Fruit fly (Drosophila melanogaster) whole organism, embryonic: ENCODE measurements around the gene Mgat4b.

ENCODE experiments used
- BtbVII ChIP-seq: fragments of 200-800 bp; sonication (Bioruptor generic); optimal IDR thresholded peaks from 3 replicates; lab custom pipeline; 2017; ENCODE audit warnings: missing biosample characterization, mild to moderate bottlenecking, missing genetic modification characterization
- CG10321 ChIP-seq: fragments of 200-800 bp; sonication (Bioruptor generic); IDR thresholded peaks from 2 replicates; pipeline ENCODE4 v1.3.6; 2022; ENCODE audit warnings: missing biosample characterization, missing genetic modification characterization
- CG10959 ChIP-seq: fragments of 200-800 bp; sonication (Bioruptor generic); IDR thresholded peaks from 2 replicates; pipeline ENCODE4 v1.3.6; 2022; ENCODE audit warnings: missing biosample characterization, missing genetic modification characterization
- CG10979 ChIP-seq: fragments of 200-800 bp; sonication (Bioruptor generic); optimal IDR thresholded peaks from 2 replicates; lab custom pipeline; 2018; ENCODE audit warnings: missing biosample characterization, mild to moderate bottlenecking, missing genetic modification characterization, moderate library complexity
- CG12219 ChIP-seq: fragments of 200-800 bp; sonication (Bioruptor generic); optimal IDR thresholded peaks from 3 replicates; lab custom pipeline; 2018; ENCODE audit warnings: missing biosample characterization, mild to moderate bottlenecking, missing genetic modification characterization
- CG12391 ChIP-seq: fragments of 200-800 bp; sonication (Bioruptor generic); optimal IDR thresholded peaks from 3 replicates; lab custom pipeline; 2018; ENCODE audit warnings: missing biosample characterization, mild to moderate bottlenecking, missing genetic modification characterization, moderate library complexity
- CG12659 ChIP-seq: fragments of 200-800 bp; sonication (Bioruptor generic); optimal IDR thresholded peaks from 3 replicates; lab custom pipeline; 2017; ENCODE audit warnings: mild to moderate bottlenecking, missing biosample characterization, missing genetic modification reagents, missing genetic modification characterization
- CG12942 ChIP-seq: fragments of 200-800 bp; sonication (Bioruptor generic); optimal IDR thresholded peaks from 3 replicates; lab custom pipeline; 2016; ENCODE audit warnings: missing biosample characterization, missing genetic modification characterization
- CG13424 ChIP-seq: fragments of 200-800 bp; sonication (Bioruptor generic); optimal IDR thresholded peaks from 2 replicates; lab custom pipeline; 2019; ENCODE audit warnings: missing biosample characterization, mild to moderate bottlenecking, missing genetic modification characterization, moderate library complexity
- CG15514 ChIP-seq: fragments of 200-800 bp; sonication (Bioruptor generic); optimal IDR thresholded peaks from 3 replicates; lab custom pipeline; 2017; ENCODE audit warnings: missing biosample characterization, missing genetic modification characterization, mild to moderate bottlenecking, moderate library complexity, missing genetic modification reagents
- CG15696 ChIP-seq: fragments of 200-800 bp; sonication (Bioruptor generic); optimal IDR thresholded peaks from 2 replicates; lab custom pipeline; 2019; ENCODE audit warnings: missing biosample characterization, mild to moderate bottlenecking, missing genetic modification characterization, moderate library complexity
- CG17359 ChIP-seq: fragments of 200-800 bp; sonication (Bioruptor generic); optimal IDR thresholded peaks from 3 replicates; lab custom pipeline; 2018; ENCODE audit warnings: missing biosample characterization, mild to moderate bottlenecking, missing genetic modification characterization, moderate library complexity
- CG17361 ChIP-seq: fragments of 200-800 bp; sonication (Bioruptor generic); IDR thresholded peaks from 3 replicates; pipeline ENCODE4 v1.3.6; 2022; ENCODE audit warnings: missing biosample characterization, missing genetic modification characterization
- CG17912 ChIP-seq: fragments of 200-800 bp; sonication (Bioruptor generic); optimal IDR thresholded peaks from 2 replicates; lab custom pipeline; 2018; ENCODE audit warnings: missing biosample characterization, mild to moderate bottlenecking, missing genetic modification characterization
- CG2678 ChIP-seq: fragments of 200-800 bp; sonication (Bioruptor generic); optimal IDR thresholded peaks from 3 replicates; lab custom pipeline; 2019; ENCODE audit warnings: missing biosample characterization, mild to moderate bottlenecking, missing genetic modification characterization, moderate library complexity
- CG31388 ChIP-seq: fragments of 200-800 bp; sonication (Bioruptor generic); optimal IDR thresholded peaks from 2 replicates; lab custom pipeline; 2016; ENCODE audit warnings: missing biosample characterization, missing genetic modification characterization
- CG42726 ChIP-seq: fragments of 200-800 bp; sonication (Bioruptor generic); IDR thresholded peaks from 2 replicates; pipeline ENCODE4 v1.3.6; 2022; ENCODE audit warnings: missing biosample characterization, missing genetic modification characterization; ENCODE audit not compliant: partially characterized antibody
- CG4360 ChIP-seq: fragments of 200-800 bp; sonication (Bioruptor generic); IDR thresholded peaks from 2 replicates; pipeline ENCODE4 v1.3.6; 2022; ENCODE audit warnings: missing biosample characterization, missing genetic modification characterization
- CG5953 ChIP-seq: fragments of 200-800 bp; sonication (Bioruptor generic); IDR thresholded peaks from 2 replicates; pipeline ENCODE4 v1.3.6; 2022; ENCODE audit warnings: missing biosample characterization, missing genetic modification characterization
- CG7786 ChIP-seq: fragments of 200-800 bp; sonication (Bioruptor generic); optimal IDR thresholded peaks from 2 replicates; lab custom pipeline; 2016; ENCODE audit warnings: missing biosample characterization, missing genetic modification characterization
- CG8089 ChIP-seq: fragments of 200-800 bp; sonication (Bioruptor generic); optimal IDR thresholded peaks from 3 replicates; lab custom pipeline; 2016; ENCODE audit warnings: missing biosample characterization, missing genetic modification characterization
- CG8388 ChIP-seq: fragments of 200-800 bp; sonication (Bioruptor generic); optimal IDR thresholded peaks from 2 replicates; lab custom pipeline; 2019; ENCODE audit warnings: missing biosample characterization, mild to moderate bottlenecking, missing genetic modification characterization, moderate library complexity
- Dek ChIP-seq: fragments of 200-800 bp; sonication (Bioruptor generic); optimal IDR thresholded peaks from 3 replicates; lab custom pipeline; 2019; ENCODE audit warnings: missing biosample characterization, mild to moderate bottlenecking, missing genetic modification characterization, moderate library complexity
- Dip2 ChIP-seq: fragments of 200-800 bp; sonication (Bioruptor generic); IDR thresholded peaks from 2 replicates; pipeline ENCODE4 v1.3.6; 2022; ENCODE audit warnings: missing biosample characterization, missing genetic modification characterization
- Lim3 ChIP-seq: fragments of 200-800 bp; sonication (Bioruptor generic); IDR thresholded peaks from 2 replicates; pipeline ENCODE4 v1.3.6; 2022; ENCODE audit warnings: missing biosample characterization, missing genetic modification characterization
- MTF-1 ChIP-seq: fragments of 200-800 bp; sonication (Bioruptor generic); optimal IDR thresholded peaks from 2 replicates; lab custom pipeline; 2018; ENCODE audit warnings: missing biosample characterization, mild to moderate bottlenecking, missing genetic modification characterization, borderline replicate concordance
- NC2α ChIP-seq: fragments of 200-800 bp; sonication (Bioruptor generic); optimal IDR thresholded peaks from 2 replicates; lab custom pipeline; 2016; ENCODE audit warnings: missing biosample characterization, missing genetic modification characterization
- Nf-YA ChIP-seq: fragments of 200-800 bp; sonication (Bioruptor generic); IDR thresholded peaks from 2 replicates; pipeline ENCODE4 v1.3.6; 2022; ENCODE audit warnings: missing biosample characterization, missing genetic modification characterization
- Nf-YB ChIP-seq: fragments of 200-800 bp; sonication (Bioruptor generic); optimal IDR thresholded peaks from 3 replicates; lab custom pipeline; 2019; ENCODE audit warnings: missing biosample characterization, mild to moderate bottlenecking, missing genetic modification characterization, moderate library complexity
- Oaz ChIP-seq: fragments of 200-800 bp; sonication (Bioruptor generic); IDR thresholded peaks from 2 replicates; pipeline ENCODE4 v1.3.6; 2022; ENCODE audit warnings: missing biosample characterization, missing genetic modification characterization
- Sox100B ChIP-seq: fragments of 200-800 bp; sonication (Bioruptor generic); optimal IDR thresholded peaks from 3 replicates; lab custom pipeline; 2018; ENCODE audit warnings: missing biosample characterization, mild to moderate bottlenecking, missing genetic modification characterization
- Sry-δ ChIP-seq: fragments of 200-800 bp; sonication (Bioruptor generic); optimal IDR thresholded peaks from 2 replicates; lab custom pipeline; 2016; ENCODE audit warnings: missing biosample characterization, missing genetic modification characterization
- Tbp ChIP-seq: fragments of >200 bp; optimal IDR thresholded peaks from 2 replicates; lab custom pipeline; 2018; ENCODE audit warnings: missing biosample characterization, missing genetic modification characterization
- Trl ChIP-seq, 3 experiments: fragments of >200 bp in 2 of 3; fragments of 200-800 bp in 1 of 3; sonication (Bioruptor generic) in 1 of 3; optimal IDR thresholded peaks; 2 replicates in 1 of 3; 3 replicates in 2 of 3; lab custom pipeline; 2016 to 2017; ENCODE audit warnings: missing biosample characterization in 1 of 3, missing genetic modification characterization in 1 of 3
- Xbp1 ChIP-seq: fragments of 200-800 bp; sonication (Bioruptor generic); optimal IDR thresholded peaks from 3 replicates; lab custom pipeline; 2016; ENCODE audit warnings: missing biosample characterization, mild to moderate bottlenecking, missing genetic modification characterization
- bcd ChIP-seq: fragments of 200-800 bp; sonication (Bioruptor generic); optimal IDR thresholded peaks from 2 replicates; lab custom pipeline; 2017; ENCODE audit warnings: missing biosample characterization, mild to moderate bottlenecking, missing genetic modification characterization
- ems ChIP-seq: fragments of 200-800 bp; sonication (Bioruptor generic); optimal IDR thresholded peaks from 3 replicates; lab custom pipeline; 2016; ENCODE audit warnings: missing biosample characterization, missing genetic modification characterization
- ftz-f1 ChIP-seq: fragments of 200-800 bp; sonication (Bioruptor generic); optimal IDR thresholded peaks from 2 replicates; lab custom pipeline; 2016; ENCODE audit warnings: missing biosample characterization, missing genetic modification characterization
- h ChIP-seq: fragments of >200 bp; optimal IDR thresholded peaks from 2 replicates; lab custom pipeline; 2017
- hth ChIP-seq: fragments of >200 bp; optimal IDR thresholded peaks from 2 replicates; lab custom pipeline; 2017; ENCODE audit warnings: inconsistent platforms
- insv ChIP-seq, 2 experiments: fragments of 200-800 bp; sonication (Bioruptor generic); optimal IDR thresholded peaks; 3 replicates each; lab custom pipeline; 2016 to 2018; ENCODE audit warnings: missing biosample characterization in 2 of 2, missing genetic modification characterization in 2 of 2
- jumu ChIP-seq: fragments of 200-800 bp; sonication (Bioruptor generic); optimal IDR thresholded peaks from 3 replicates; lab custom pipeline; 2016; ENCODE audit warnings: missing biosample characterization, missing genetic modification characterization
- lola ChIP-seq, 3 experiments: fragments of >200 bp in 2 of 3; fragments of 200-800 bp in 1 of 3; sonication (Bioruptor generic) in 1 of 3; optimal IDR thresholded peaks; 2 replicates each; lab custom pipeline; 2017 to 2019; ENCODE audit warnings: missing biosample characterization in 3 of 3, missing genetic modification characterization in 3 of 3, mild to moderate bottlenecking in 1 of 3, moderate library complexity in 1 of 3
- luna ChIP-seq: fragments of 200-800 bp; sonication (Bioruptor generic); optimal IDR thresholded peaks from 2 replicates; lab custom pipeline; 2016; ENCODE audit warnings: missing biosample characterization, missing genetic modification characterization
- nerfin-1 ChIP-seq: fragments of 200-800 bp; sonication (Bioruptor generic); optimal IDR thresholded peaks from 3 replicates; lab custom pipeline; 2019; ENCODE audit warnings: missing biosample characterization, mild to moderate bottlenecking, missing genetic modification characterization, moderate library complexity
- nmo ChIP-seq: fragments of 200-800 bp; sonication (Bioruptor generic); optimal IDR thresholded peaks from 2 replicates; lab custom pipeline; 2018; ENCODE audit warnings: missing biosample characterization, mild to moderate bottlenecking, missing genetic modification characterization, moderate library complexity
- onecut ChIP-seq: fragments of 200-800 bp; sonication (Bioruptor generic); IDR thresholded peaks from 2 replicates; pipeline ENCODE4 v1.3.6; 2022; ENCODE audit warnings: missing biosample characterization, missing genetic modification characterization
- otp ChIP-seq: fragments of 200-800 bp; sonication (Bioruptor generic); IDR thresholded peaks from 3 replicates; pipeline ENCODE4, ENCODE4 v1.3.6; 2022; ENCODE audit warnings: missing biosample characterization, missing genetic modification characterization
- phol ChIP-seq: fragments of 200-800 bp; sonication (Bioruptor generic); optimal IDR thresholded peaks from 3 replicates; lab custom pipeline; 2018; ENCODE audit warnings: missing biosample characterization, mild to moderate bottlenecking, missing genetic modification characterization, moderate library complexity
- pita ChIP-seq: fragments of 200-800 bp; sonication (Bioruptor generic); optimal IDR thresholded peaks from 2 replicates; lab custom pipeline; 2017; ENCODE audit warnings: missing biosample characterization, mild to moderate bottlenecking, missing genetic modification characterization
- slp2 ChIP-seq: fragments of 200-800 bp; sonication (Bioruptor generic); optimal IDR thresholded peaks from 2 replicates; lab custom pipeline; 2016; ENCODE audit warnings: missing biosample characterization, missing genetic modification characterization
- tap ChIP-seq: fragments of 200-800 bp; optimal IDR thresholded peaks from 3 replicates; lab custom pipeline; 2019; ENCODE audit warnings: missing biosample characterization, mild to moderate bottlenecking, missing genetic modification characterization, moderate library complexity

The Mgat4b gene

dm6 chr3L:14816666-14817065 is 47.6 kb upstream of the Mgat4b start (continued):
- TF ChIP-seq CG17912 (no peak), bcd (GFP tag; lab: Kevin White, UChicago) (no peak), ftz-f1 (GFP tag; lab: Kevin White, UChicago) (no peak), MTF-1 (GFP tag; lab: Kevin White, UChicago) (no peak), CG10959 (GFP tag; lab: Robert Waterston, UW) (no peak), CG15514 (no peak), Sox100B (GFP tag; lab: Kevin White, UChicago) (peak; percentile 15), CG17359 (tag; lab: Kevin White, UChicago) (no peak), CG8089 (GFP tag; lab: Kevin White, UChicago) (no peak), Xbp1 (GFP tag; lab: Kevin White, UChicago) (no peak), luna (GFP tag; lab: Kevin White, UChicago) (no peak), Dek (no peak), lola (GFP tag; optimal IDR thresholded peaks at IDR 0.05; lab: Kevin White, UChicago) (no peak), CG7786 (GFP tag; lab: Kevin White, UChicago) (no peak), CG31388 (GFP tag; lab: Kevin White, UChicago) (no peak), CG13424 (tag; lab: Kevin White, UChicago) (no peak), tap (no peak), ems (GFP tag; lab: Kevin White, UChicago) (no peak), CG10979 (no peak), CG17361 (GFP tag; lab: Robert Waterston, UW) (peak; percentile 21; the same call in 1 of the 3 replicates), slp2 (GFP tag; lab: Kevin White, UChicago) (no peak), CG12942 (GFP tag; lab: Kevin White, UChicago) (no peak), CG15696 (tag; lab: Kevin White, UChicago) (no peak), h (no peak), hth (lab: Kevin White, UChicago) (no peak), CG4360 (no peak), Trl (optimal IDR thresholded peaks at IDR 0.05; lab: Kevin White, UChicago) (no peak), Trl (GFP tag; optimal IDR thresholded peaks at IDR 0.05; lab: Kevin White, UChicago) (no peak), CG12391 (no peak), CG10321 (GFP tag; lab: Robert Waterston, UW) (no peak), pita (GFP tag; lab: Kevin White, UChicago) (no peak), CG12219 (GFP tag; lab: Kevin White, UChicago) (no peak), Lim3 (GFP tag; lab: Robert Waterston, UW) (no peak), CG8388 (GFP tag; lab: Kevin White, UChicago) (peak; percentile 33), Sry-δ (GFP tag; lab: Kevin White, UChicago) (no peak), NC2α (GFP tag; lab: Kevin White, UChicago) (no peak), Nf-YB (GFP tag; lab: Kevin White, UChicago) (no peak), CG42726 (GFP tag; lab: Robert Waterston, UW) (no peak), Nf-YA (GFP tag; lab: Robert Waterston, UW) (no peak), Tbp (GFP tag; lab: Kevin White, UChicago) (no peak), CG2678 (tag; lab: Kevin White, UChicago) (peak; percentile 46), CG12659 (GFP tag; lab: Kevin White, UChicago) (no peak), phol (tag; lab: Kevin White, UChicago) (peak; percentile 65), BtbVII (GFP tag; lab: Kevin White, UChicago) (no peak), nerfin-1 (no peak), nmo (GFP tag; lab: Kevin White, UChicago) (peak; percentile 21), CG5953 (GFP tag; lab: Robert Waterston, UW) (no peak), onecut (GFP tag; lab: Robert Waterston, UW) (no peak), jumu (no peak), otp (GFP tag; lab: Robert Waterston, UW) (no peak), Dip2 (GFP tag; lab: Robert Waterston, UW) (no peak), insv (GFP tag; optimal IDR thresholded peaks at IDR 0.05; lab: Kevin White, UChicago) (no peak), Oaz (GFP tag; lab: Robert Waterston, UW) (no peak)
